Worm (Caenorhabditis elegans): ENCODE measurements around the gene M151.7.

M151.7 gene

DNA sequence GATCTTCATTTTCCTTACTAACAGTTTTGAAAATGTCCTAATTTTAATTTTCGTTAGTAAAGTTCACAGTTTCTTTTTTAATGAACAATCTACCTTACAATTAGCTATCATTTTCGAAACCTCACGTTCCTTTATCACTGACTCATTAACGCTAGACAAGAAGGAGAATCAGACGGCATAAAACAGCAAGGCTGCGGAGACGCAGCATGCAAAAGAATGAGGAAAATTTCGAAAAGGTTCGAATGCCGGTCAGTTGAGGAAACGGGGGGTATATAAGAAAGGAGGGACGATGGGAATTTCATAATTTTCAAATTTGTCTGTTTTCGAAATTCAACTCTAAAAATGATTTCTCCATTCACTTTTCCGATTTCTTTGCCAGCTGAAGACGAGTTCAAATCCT is 39.8 kb downstream of the M151.7 start, which contains the start of gene F19B10.13:
TSS of gene F19B10.13 (plus strand) at position 343 of the 400 bp plus-strand sequence.
- TF ChIP-seq ceh-28 (tag; optimal IDR thresholded peaks at IDR 0.05) (no peak), nhr-102 (tag; optimal IDR thresholded peaks at IDR 0.05) (no peak), pqm-1 (tag; optimal IDR thresholded peaks at IDR 0.05) (peak; percentile 26), unc-62 (GFP tag; optimal IDR thresholded peaks at IDR 0.05 in 1 of 2) (no peak), unc-62 (tag; optimal IDR thresholded peaks at IDR 0.05) (no peak), dmd-6 (GFP tag; IDR thresholded peaks at IDR 0.05) (peak; percentile 58), unc-130 (GFP tag; optimal IDR thresholded peaks at IDR 0.05) (no peak), mes-2 (tag; optimal IDR thresholded peaks at IDR 0.05; ENCODE audit: poor library complexity, severe bottlenecking) (peak; percentile 39), ceh-82 (tag; optimal IDR thresholded peaks at IDR 0.05) (no peak), ama-1 (optimal IDR thresholded peaks at IDR 0.05) (no peak), nhr-28 (tag; optimal IDR thresholded peaks at IDR 0.05) (peak; percentile 36), nhr-6 (tag; optimal IDR thresholded peaks at IDR 0.05) (peak; percentile 14), hlh-30 (tag; optimal IDR thresholded peaks at IDR 0.05; ENCODE audit: insufficient read depth) (peak; percentile 38), hif-1 (tag; optimal IDR thresholded peaks at IDR 0.05) (peak in 1 of 2 experiments; percentile 19), mxl-3 (GFP tag; optimal IDR thresholded peaks at IDR 0.05) (peak; percentile 16), hlh-11 (tag; optimal IDR thresholded peaks at IDR 0.05) (peak; percentile 51)

DNA sequence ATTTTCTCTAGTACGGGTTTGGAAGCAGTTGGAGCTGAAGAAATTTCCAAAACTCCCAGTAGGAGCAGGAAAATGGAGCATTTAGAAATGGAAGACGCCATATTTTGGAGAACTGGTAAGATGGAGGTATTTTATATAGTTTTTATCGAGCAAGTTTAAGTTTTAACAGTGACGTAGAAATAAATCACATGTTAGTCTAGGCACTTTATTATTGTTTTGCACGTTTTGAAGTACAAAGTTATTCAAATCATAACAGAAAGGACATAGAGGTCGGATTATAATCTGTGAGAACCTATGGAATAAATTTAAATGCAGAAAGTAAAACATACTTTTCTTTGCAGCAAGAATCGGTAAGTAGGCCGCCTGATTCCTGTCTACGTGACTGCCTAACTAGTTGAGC is 41.7 kb downstream of the M151.7 start, which contains the start of gene F19B10.6:
TSS of gene F19B10.6 (minus strand) at position 101 of the 400 bp plus-strand sequence.
- TF ChIP-seq daf-16 (GFP tag; optimal IDR thresholded peaks at IDR 0.05) (no peak), daf-16 (tag; optimal IDR thresholded peaks at IDR 0.05) (no peak), ces-1 (GFP tag; optimal IDR thresholded peaks at IDR 0.05) (no peak), vab-7 (GFP tag; IDR thresholded peaks at IDR 0.05) (no peak)

DNA sequence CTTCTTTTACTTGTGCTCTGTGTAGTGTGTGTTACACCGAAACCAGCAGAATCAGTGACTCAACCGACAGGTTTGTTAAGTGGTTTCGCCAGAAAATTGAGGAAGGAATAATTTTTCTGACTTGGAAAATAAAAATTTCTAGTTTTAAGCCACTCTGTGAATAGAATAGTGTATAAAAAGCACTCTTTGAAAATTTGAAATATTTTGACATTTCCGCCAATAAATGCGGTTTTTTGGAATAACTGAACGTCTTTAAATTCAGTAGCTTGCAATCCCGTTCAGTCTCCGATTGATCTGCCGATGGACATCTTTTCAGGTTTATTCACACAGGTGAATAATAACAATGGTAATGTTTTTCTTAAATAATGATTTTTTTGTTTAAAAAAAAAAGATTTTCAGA is 42.4 kb downstream of the M151.7 start, which contains the start of gene F19B10.3:
TSS of gene F19B10.3 (plus strand) at position 301 of the 400 bp plus-strand sequence.
- TF ChIP-seq spr-1 (tag; optimal IDR thresholded peaks at IDR 0.05) (no peak), lsy-2 (tag; optimal IDR thresholded peaks at IDR 0.05) (no peak), fos-1 (tag; optimal IDR thresholded peaks at IDR 0.05) (no peak), vab-7 (GFP tag; IDR thresholded peaks at IDR 0.05) (no peak), skn-1 (tag; optimal IDR thresholded peaks at IDR 0.05) (no peak), nhr-42 (GFP tag; IDR thresholded peaks at IDR 0.05) (no peak), ZK546.5 (tag; optimal IDR thresholded peaks at IDR 0.05) (no peak), mes-2 (tag; optimal IDR thresholded peaks at IDR 0.05; ENCODE audit: poor library complexity, severe bottlenecking) (no peak), lin-29 (GFP tag; IDR thresholded peaks at IDR 0.05) (no peak), F26F4.8 (GFP tag; conservative IDR thresholded peaks at IDR 0.05) (no peak), rbr-2 (tag; optimal IDR thresholded peaks at IDR 0.05) (no peak), Y105C5A.15 (GFP tag; IDR thresholded peaks at IDR 0.05) (no peak), D1046.2 (GFP tag; IDR thresholded peaks at IDR 0.05) (no peak), mdl-1 (tag; optimal IDR thresholded peaks at IDR 0.05) (no peak), egl-27 (tag; optimal IDR thresholded peaks at IDR 0.05) (no peak), snpc-4 (tag; optimal IDR thresholded peaks at IDR 0.05) (no peak)

DNA sequence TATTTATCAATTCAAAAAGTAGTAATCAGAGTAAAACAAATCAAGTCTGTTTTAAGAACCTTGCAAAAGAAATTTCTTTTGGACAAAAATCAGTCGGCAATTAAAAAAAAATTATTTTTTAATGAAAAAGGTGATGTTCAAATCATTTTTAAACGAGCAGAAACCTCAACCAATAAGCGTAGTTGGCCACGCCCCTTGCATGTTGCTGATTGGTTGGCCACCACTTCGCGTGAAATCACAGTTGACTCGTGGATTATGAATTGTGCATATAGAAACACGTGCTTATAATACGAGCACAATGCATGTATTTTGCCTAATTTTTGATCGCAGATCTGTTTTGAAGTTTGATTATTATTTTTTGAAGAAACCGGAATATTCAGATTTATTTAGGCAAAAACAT is 43.1 kb downstream of the M151.7 start:
- no peak for TF ChIP-seq cey-2 (tag; optimal IDR thresholded peaks at IDR 0.05; ENCODE audit: borderline replicate concordance, insufficient read depth)
- TF ChIP-seq dmd-6 (GFP tag; IDR thresholded peaks at IDR 0.05), result no peak
- TF ChIP-seq mep-1 (tag; optimal IDR thresholded peaks at IDR 0.05), result no peak
- TF ChIP-seq lin-13 (GFP tag; optimal IDR thresholded peaks at IDR 0.05), result no peak
- no peak for TF ChIP-seq unc-130 (GFP tag; optimal IDR thresholded peaks at IDR 0.05)
- TF ChIP-seq Y5F2A.4 (GFP tag; optimal IDR thresholded peaks at IDR 0.05), result no peak
- TF ChIP-seq R02D3.7 (tag; optimal IDR thresholded peaks at IDR 0.05), result no peak
